Fruit fly (Drosophila melanogaster) whole organism, embryonic: ENCODE measurements around the gene Ptp10D.
A peak's percentile ranks its signal among the peaks of the same experiment; 100 is the strongest.

ENCODE experiments used
- BEAF-32 ChIP-seq: fragments of 200-800 bp; sonication (Bioruptor generic); optimal IDR thresholded peaks from 3 replicates; lab custom pipeline; 2017; ENCODE audit warnings: missing biosample characterization, missing genetic modification characterization, mild to moderate bottlenecking, moderate library complexity, missing genetic modification reagents
- CG11723 ChIP-seq: fragments of 200-800 bp; sonication (Bioruptor generic); optimal IDR thresholded peaks from 2 replicates; lab custom pipeline; 2017; ENCODE audit warnings: missing biosample characterization, mild to moderate bottlenecking, missing genetic modification characterization
- CG14667 ChIP-seq: fragments of 200-800 bp; sonication (Bioruptor generic); IDR thresholded peaks from 2 replicates; pipeline ENCODE4 v1.3.6; 2022; ENCODE audit warnings: missing biosample characterization, missing genetic modification characterization
- CG14860 ChIP-seq: fragments of 200-800 bp; sonication (Bioruptor generic); IDR thresholded peaks from 3 replicates; pipeline ENCODE4 v1.3.6; 2022; ENCODE audit warnings: missing biosample characterization, missing genetic modification characterization; ENCODE audit not compliant: partially characterized antibody
- CG15479 ChIP-seq: fragments of 200-800 bp; sonication (Bioruptor generic); optimal IDR thresholded peaks from 3 replicates; lab custom pipeline; 2019; ENCODE audit warnings: missing biosample characterization, mild to moderate bottlenecking, missing genetic modification characterization, moderate library complexity
- CG17328 ChIP-seq: fragments of 200-800 bp; sonication (Bioruptor generic); IDR thresholded peaks from 2 replicates; pipeline ENCODE4 v1.3.6; 2022; ENCODE audit warnings: missing biosample characterization, missing genetic modification characterization
- CG17361 ChIP-seq: fragments of 200-800 bp; sonication (Bioruptor generic); IDR thresholded peaks from 3 replicates; pipeline ENCODE4 v1.3.6; 2022; ENCODE audit warnings: missing biosample characterization, missing genetic modification characterization
- CG17829 ChIP-seq: fragments of 200-800 bp; optimal IDR thresholded peaks from 2 replicates; lab custom pipeline; 2019; ENCODE audit warnings: missing biosample characterization, mild to moderate bottlenecking, missing genetic modification characterization, moderate library complexity
- CG18011 ChIP-seq: fragments of 200-800 bp; sonication (Bioruptor generic); optimal IDR thresholded peaks from 2 replicates; lab custom pipeline; 2017; ENCODE audit warnings: missing biosample characterization, missing genetic modification characterization, mild to moderate bottlenecking, moderate library complexity, missing genotype
- CG18262 ChIP-seq: fragments of 200-800 bp; optimal IDR thresholded peaks from 3 replicates; lab custom pipeline; 2019; ENCODE audit warnings: missing biosample characterization, mild to moderate bottlenecking, missing genetic modification characterization, moderate library complexity
- CG2116 ChIP-seq: fragments of 200-800 bp; sonication (Bioruptor generic); optimal IDR thresholded peaks from 3 replicates; lab custom pipeline; 2018; ENCODE audit warnings: missing biosample characterization, mild to moderate bottlenecking, missing genetic modification characterization
- CG3065 ChIP-seq: fragments of 200-800 bp; sonication (Bioruptor generic); optimal IDR thresholded peaks from 2 replicates; lab custom pipeline; 2016; ENCODE audit warnings: missing biosample characterization, missing genetic modification characterization
- CG32532 ChIP-seq: fragments of 200-800 bp; sonication (Bioruptor generic); IDR thresholded peaks from 2 replicates; pipeline ENCODE4 v1.3.6; 2022; ENCODE audit warnings: missing biosample characterization, missing genetic modification characterization
- CG33213 ChIP-seq: fragments of 200-800 bp; sonication (Bioruptor generic); optimal IDR thresholded peaks from 3 replicates; lab custom pipeline; 2016; ENCODE audit warnings: missing biosample characterization, missing genetic modification characterization
- CG42726 ChIP-seq: fragments of 200-800 bp; sonication (Bioruptor generic); IDR thresholded peaks from 2 replicates; pipeline ENCODE4 v1.3.6; 2022; ENCODE audit warnings: missing biosample characterization, missing genetic modification characterization; ENCODE audit not compliant: partially characterized antibody
- CG4360 ChIP-seq: fragments of 200-800 bp; sonication (Bioruptor generic); IDR thresholded peaks from 2 replicates; pipeline ENCODE4 v1.3.6; 2022; ENCODE audit warnings: missing biosample characterization, missing genetic modification characterization
- CG8290 ChIP-seq, 3 experiments: fragments of 200-800 bp; sonication (Bioruptor generic); optimal IDR thresholded peaks; 2 replicates each; lab custom pipeline; 2016 to 2019; ENCODE audit warnings: missing biosample characterization in 3 of 3, missing genetic modification characterization in 3 of 3, mild to moderate bottlenecking in 2 of 3, moderate library complexity in 1 of 3
- CoRest ChIP-seq: fragments of 200-800 bp; sonication (Bioruptor generic); optimal IDR thresholded peaks from 3 replicates; lab custom pipeline; 2018; ENCODE audit warnings: missing biosample characterization, mild to moderate bottlenecking, missing genetic modification characterization, moderate library complexity
- Dll ChIP-seq: fragments of 200-800 bp; sonication (Bioruptor generic); IDR thresholded peaks from 4 replicates; pipeline ENCODE4 v1.3.6; 2022; ENCODE audit warnings: missing biosample characterization, missing genetic modification characterization; ENCODE audit not compliant: partially characterized antibody
- Doc3 ChIP-seq: fragments of 200-800 bp; sonication (Bioruptor generic); IDR thresholded peaks from 3 replicates; pipeline ENCODE4 v1.3.6; 2022; ENCODE audit warnings: missing biosample characterization, missing genetic modification characterization; ENCODE audit not compliant: partially characterized antibody
- Ets97D ChIP-seq: fragments of 200-800 bp; sonication (Bioruptor generic); optimal IDR thresholded peaks from 3 replicates; lab custom pipeline; 2016; ENCODE audit warnings: missing biosample characterization, missing genetic modification characterization
- HmgZ ChIP-seq: fragments of 200-800 bp; sonication (Bioruptor generic); optimal IDR thresholded peaks from 2 replicates; lab custom pipeline; 2018; ENCODE audit warnings: missing biosample characterization, mild to moderate bottlenecking, missing genetic modification characterization
- Lhr ChIP-seq: fragments of 200-800 bp; sonication (Bioruptor generic); optimal IDR thresholded peaks from 3 replicates; lab custom pipeline; 2017; ENCODE audit warnings: mild to moderate bottlenecking, missing biosample characterization, missing genetic modification reagents, missing genetic modification characterization
- NC2α ChIP-seq: fragments of 200-800 bp; sonication (Bioruptor generic); optimal IDR thresholded peaks from 2 replicates; lab custom pipeline; 2016; ENCODE audit warnings: missing biosample characterization, missing genetic modification characterization
- Neu2 ChIP-seq: fragments of 200-800 bp; sonication (Bioruptor generic); optimal IDR thresholded peaks from 3 replicates; lab custom pipeline; 2016; ENCODE audit warnings: missing biosample characterization, missing genetic modification characterization, borderline replicate concordance
- Sry-δ ChIP-seq: fragments of 200-800 bp; sonication (Bioruptor generic); optimal IDR thresholded peaks from 2 replicates; lab custom pipeline; 2016; ENCODE audit warnings: missing biosample characterization, missing genetic modification characterization
- al ChIP-seq: fragments of 200-800 bp; sonication (Bioruptor generic); IDR thresholded peaks from 2 replicates; pipeline ENCODE4 v1.3.6; 2022; ENCODE audit warnings: missing biosample characterization, missing genetic modification characterization
- ato ChIP-seq: fragments of 200-800 bp; sonication (Bioruptor generic); IDR thresholded peaks from 2 replicates; pipeline ENCODE4 v1.3.6; 2022; ENCODE audit warnings: missing biosample characterization, missing genetic modification characterization; ENCODE audit not compliant: partially characterized antibody
- bbx ChIP-seq: fragments of 200-800 bp; sonication (Bioruptor generic); IDR thresholded peaks from 2 replicates; pipeline ENCODE4 v1.3.6; 2022; ENCODE audit warnings: missing biosample characterization, missing genetic modification characterization; ENCODE audit not compliant: partially characterized antibody
- cwo ChIP-seq: fragments of 200-800 bp; sonication (Bioruptor generic); optimal IDR thresholded peaks from 3 replicates; lab custom pipeline; 2017; ENCODE audit warnings: missing biosample characterization, missing genetic modification characterization, mild to moderate bottlenecking, moderate library complexity, missing genetic modification reagents
- dm ChIP-seq: fragments of 200-800 bp; sonication (Bioruptor generic); optimal IDR thresholded peaks from 3 replicates; lab custom pipeline; 2016; ENCODE audit warnings: missing biosample characterization, missing genetic modification characterization
- gt ChIP-seq: fragments of 200-800 bp; sonication (Bioruptor generic); IDR thresholded peaks from 2 replicates; pipeline ENCODE4 v1.3.6; 2022; ENCODE audit warnings: missing biosample characterization, missing genetic modification characterization
- hb ChIP-seq: fragments of 200-800 bp; sonication (Bioruptor generic); IDR thresholded peaks from 3 replicates; pipeline ENCODE4 v1.3.6; 2022; ENCODE audit warnings: missing biosample characterization, missing genetic modification characterization; ENCODE audit not compliant: partially characterized antibody
- hbn ChIP-seq: fragments of 200-800 bp; sonication (Bioruptor generic); IDR thresholded peaks from 2 replicates; pipeline ENCODE4 v1.3.6; 2022; ENCODE audit warnings: missing biosample characterization, missing genetic modification characterization; ENCODE audit not compliant: partially characterized antibody
- inv ChIP-seq: fragments of 200-800 bp; sonication (Bioruptor generic); IDR thresholded peaks from 2 replicates; pipeline ENCODE4 v1.3.6; 2022; ENCODE audit warnings: missing biosample characterization, missing genetic modification characterization; ENCODE audit not compliant: partially characterized antibody
- jigr1 ChIP-seq: fragments of 200-800 bp; sonication (Bioruptor generic); IDR thresholded peaks from 3 replicates; pipeline ENCODE4 v1.3.6; 2022; ENCODE audit warnings: missing biosample characterization, missing genetic modification characterization
- lab ChIP-seq: fragments of 200-800 bp; sonication (Bioruptor generic); optimal IDR thresholded peaks from 3 replicates; lab custom pipeline; 2017; ENCODE audit warnings: missing biosample characterization, missing genetic modification characterization, mild to moderate bottlenecking, moderate library complexity, missing genetic modification reagents
- lola ChIP-seq, 3 experiments: fragments of >200 bp in 2 of 3; fragments of 200-800 bp in 1 of 3; sonication (Bioruptor generic) in 1 of 3; optimal IDR thresholded peaks; 2 replicates each; lab custom pipeline; 2017 to 2019; ENCODE audit warnings: missing biosample characterization in 3 of 3, missing genetic modification characterization in 3 of 3, mild to moderate bottlenecking in 1 of 3, moderate library complexity in 1 of 3
- nerfin-2 ChIP-seq: fragments of 200-800 bp; sonication (Bioruptor generic); IDR thresholded peaks from 2 replicates; pipeline ENCODE4 v1.3.6; 2022; ENCODE audit warnings: missing biosample characterization, missing genetic modification characterization; ENCODE audit not compliant: partially characterized antibody
- odd ChIP-seq: fragments of 200-800 bp; sonication (Bioruptor generic); optimal IDR thresholded peaks from 2 replicates; lab custom pipeline; 2017; ENCODE audit warnings: missing biosample characterization, mild to moderate bottlenecking, missing genetic modification characterization
- p53 ChIP-seq: fragments of 200-800 bp; sonication (Bioruptor generic); optimal IDR thresholded peaks from 2 replicates; lab custom pipeline; 2016; ENCODE audit warnings: missing biosample characterization, missing genetic modification characterization
- peb ChIP-seq: fragments of 200-800 bp; sonication (Bioruptor generic); IDR thresholded peaks from 2 replicates; pipeline ENCODE4 v1.3.6; 2022; ENCODE audit warnings: missing biosample characterization, missing genetic modification characterization
- repo ChIP-seq: fragments of 200-800 bp; sonication (Bioruptor generic); optimal IDR thresholded peaks from 2 replicates; lab custom pipeline; 2016; ENCODE audit warnings: missing biosample characterization, missing genetic modification characterization
- ro ChIP-seq: fragments of 200-800 bp; sonication (Bioruptor generic); IDR thresholded peaks from 2 replicates; pipeline ENCODE4 v1.3.6; 2022; ENCODE audit warnings: missing biosample characterization, missing genetic modification characterization
- scrt ChIP-seq: fragments of 200-800 bp; sonication (Bioruptor generic); optimal IDR thresholded peaks from 2 replicates; lab custom pipeline; 2018; ENCODE audit warnings: missing biosample characterization, mild to moderate bottlenecking, missing genetic modification characterization, moderate library complexity
- sima ChIP-seq: fragments of 200-800 bp; sonication (Bioruptor generic); optimal IDR thresholded peaks from 2 replicates; lab custom pipeline; 2016; ENCODE audit warnings: missing biosample characterization, missing genetic modification characterization
- tna ChIP-seq: fragments of 200-800 bp; sonication (Bioruptor generic); IDR thresholded peaks from 2 replicates; pipeline ENCODE4 v1.3.6; 2022; ENCODE audit warnings: missing biosample characterization, missing genetic modification characterization; ENCODE audit not compliant: partially characterized antibody
- zen ChIP-seq: fragments of 200-800 bp; sonication (Bioruptor generic); optimal IDR thresholded peaks from 3 replicates; lab custom pipeline; 2018; ENCODE audit warnings: missing biosample characterization, mild to moderate bottlenecking, missing genetic modification characterization, moderate library complexity

Gene Ptp10D

dm6 chrX:11611645-11612079 is 10.2 kb upstream of the Ptp10D start, which contains the start of the genes CG2247 and CG1703 (continued):
- TF ChIP-seq repo (GFP tag; lab: Kevin White, UChicago) = no peak
- peak; percentile 4 for TF ChIP-seq HmgZ (tag; lab: Kevin White, UChicago)
- no peak for TF ChIP-seq odd
- peak; percentile 87 for TF ChIP-seq CG18011 (GFP tag; lab: Kevin White, UChicago)
- TF ChIP-seq CG17328 = no peak
- TF ChIP-seq p53 (GFP tag; lab: Kevin White, UChicago) = no peak
- peak; percentile 90 for TF ChIP-seq BEAF-32
- no peak for TF ChIP-seq ro
- TF ChIP-seq scrt (GFP tag; lab: Kevin White, UChicago) = peak; percentile 28
- TF ChIP-seq hbn = peak; percentile 78
- peak; percentile 39; the same call in 1 of the 3 replicates for TF ChIP-seq CG17361
- peak; percentile 51; the same call in 1 of the 2 replicates for TF ChIP-seq tna (GFP tag; lab: Robert Waterston, UW)
- TF ChIP-seq CG18262 = peak; percentile 21
- TF ChIP-seq lab (GFP tag; lab: Kevin White, UChicago) = no peak
- no peak for TF ChIP-seq jigr1
- peak; percentile 77; the same call in 1 of the 2 replicates for TF ChIP-seq CG4360
- TF ChIP-seq zen (tag; lab: Kevin White, UChicago) = peak; percentile 37
- peak; percentile 68; the same call in 2 of the 3 replicates for TF ChIP-seq hb (GFP tag; lab: Robert Waterston, UW)
- no peak for TF ChIP-seq CG32532 (GFP tag; lab: Robert Waterston, UW)
- TF ChIP-seq CG42726 (GFP tag; lab: Robert Waterston, UW) = peak; percentile 75
- peak; percentile 52 for TF ChIP-seq CoRest
- peak; percentile 98 for TF ChIP-seq CG2116 (GFP tag; lab: Kevin White, UChicago)
- TF ChIP-seq gt = no peak
- TF ChIP-seq lola (GFP tag; optimal IDR thresholded peaks at IDR 0.05; lab: Kevin White, UChicago) = peak in 1 of 3 experiments; percentile 2
- TF ChIP-seq Neu2 = no peak
- TF ChIP-seq sima (GFP tag; lab: Kevin White, UChicago) = no peak
- TF ChIP-seq Dll = peak; percentile 92
- TF ChIP-seq CG17829 (tag; lab: Kevin White, UChicago) = peak; percentile 55
- TF ChIP-seq CG11723 (GFP tag; lab: Kevin White, UChicago) = no peak
- peak; percentile 81 for TF ChIP-seq bbx (GFP tag; lab: Robert Waterston, UW)
- peak; percentile 38 for TF ChIP-seq Lhr (GFP tag; lab: Kevin White, UChicago)
- peak; percentile 52 for TF ChIP-seq nerfin-2 (GFP tag; lab: Robert Waterston, UW)
- peak; percentile 45 for TF ChIP-seq CG15479 (GFP tag; lab: Kevin White, UChicago)
- TF ChIP-seq peb (GFP tag; lab: Robert Waterston, UW) = no peak
- TF ChIP-seq Doc3 (GFP tag; lab: Robert Waterston, UW) = peak; percentile 70; the same call in 2 of the 3 replicates
- TF ChIP-seq dm (GFP tag; lab: Kevin White, UChicago) = peak; percentile 62
- TF ChIP-seq al (GFP tag; lab: Robert Waterston, UW) = no peak
- TF ChIP-seq ato (GFP tag; lab: Robert Waterston, UW) = 0 out of 2 replicates have a peak, but pooled peaks have one; percentile 8
- peak; percentile 76 for TF ChIP-seq CG14860
- TF ChIP-seq CG14667 (GFP tag; lab: Robert Waterston, UW) = no peak
- peak; percentile 72 for TF ChIP-seq cwo (GFP tag; lab: Kevin White, UChicago)
- TF ChIP-seq NC2α (GFP tag; lab: Kevin White, UChicago) = no peak
- no peak for TF ChIP-seq CG33213
- TF ChIP-seq CG3065 = no peak
- peak; percentile 25 for TF ChIP-seq Ets97D
- peak; percentile 80 for TF ChIP-seq inv (GFP tag; lab: Robert Waterston, UW)
- TF ChIP-seq Sry-δ (GFP tag; lab: Kevin White, UChicago) = peak; percentile 75
- peak; percentile 51 for TF ChIP-seq CG8290 (GFP tag; optimal IDR thresholded peaks at IDR 0.05; lab: Kevin White, UChicago)
- TF ChIP-seq CG8290 (tag; optimal IDR thresholded peaks at IDR 0.05; lab: Kevin White, UChicago) = no peak
